Worm (Caenorhabditis elegans): ENCODE results near the gene F14H12.8.

DNA sequence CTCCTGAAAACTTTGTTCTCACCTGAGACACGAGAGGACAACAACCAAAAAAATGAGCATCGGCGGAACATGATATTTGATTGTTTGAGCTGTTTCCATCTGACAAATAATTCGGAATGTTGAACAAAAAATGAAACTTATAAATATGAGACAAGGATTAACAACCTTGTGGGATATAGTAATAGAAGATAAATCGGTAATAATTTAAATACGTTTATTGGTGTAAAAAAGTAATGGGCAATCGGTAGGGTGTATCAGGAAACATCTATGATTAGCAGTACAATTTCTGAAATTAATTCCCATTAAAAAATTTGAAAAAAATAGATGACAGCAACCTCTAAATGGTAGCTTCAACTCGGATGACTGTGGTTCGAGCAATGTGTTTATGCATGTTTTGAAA lies 2.6 kb upstream of the F14H12.8 start, which contains the start of gene R160.10:
- TF ChIP-seq mdl-1 (tag; optimal IDR thresholded peaks at IDR 0.05) (no peak), lin-15B (tag; optimal IDR thresholded peaks at IDR 0.05) (no peak), eor-1 (tag; optimal IDR thresholded peaks at IDR 0.05) (no peak), R02D3.7 (tag; optimal IDR thresholded peaks at IDR 0.05) (no peak), ceh-28 (tag; optimal IDR thresholded peaks at IDR 0.05) (no peak), nhr-76 (tag; optimal IDR thresholded peaks at IDR 0.05) (no peak), nhr-11 (tag; optimal IDR thresholded peaks at IDR 0.05) (no peak), nhr-237 (tag; optimal IDR thresholded peaks at IDR 0.05) (no peak)
